Fruit fly (Drosophila melanogaster) whole organism, embryonic: ENCODE results near the gene CG43915.

Experiments used
- Blimp-1 ChIP-seq: fragments of 200-800 bp; sonication (Bioruptor generic); optimal IDR thresholded peaks from 3 replicates; lab custom pipeline; 2018; ENCODE audit warnings: missing biosample characterization, missing genetic modification characterization, mild to moderate bottlenecking, moderate library complexity, missing genetic modification reagents
- CG10274 ChIP-seq: fragments of 200-800 bp; sonication (Bioruptor generic); optimal IDR thresholded peaks from 3 replicates; lab custom pipeline; 2017; ENCODE audit warnings: missing biosample characterization, mild to moderate bottlenecking, missing genetic modification characterization
- CG13894 ChIP-seq: fragments of 200-800 bp; sonication (Bioruptor generic); optimal IDR thresholded peaks from 3 replicates; lab custom pipeline; 2018; ENCODE audit warnings: missing biosample characterization, mild to moderate bottlenecking, missing genetic modification characterization, moderate library complexity
- CG17568 ChIP-seq: fragments of 200-800 bp; sonication (Bioruptor generic); optimal IDR thresholded peaks from 2 replicates; lab custom pipeline; 2018; ENCODE audit warnings: missing biosample characterization, mild to moderate bottlenecking, missing genetic modification characterization, moderate library complexity
- CG17802 ChIP-seq: fragments of 200-800 bp; sonication (Bioruptor generic); optimal IDR thresholded peaks from 2 replicates; lab custom pipeline; 2018; ENCODE audit warnings: missing biosample characterization, mild to moderate bottlenecking, missing genetic modification characterization, moderate library complexity
- CG1832 ChIP-seq: fragments of 200-800 bp; sonication (Bioruptor generic); optimal IDR thresholded peaks from 2 replicates; lab custom pipeline; 2017; ENCODE audit warnings: missing biosample characterization, mild to moderate bottlenecking, missing genetic modification characterization, inconsistent platforms
- CG2199 ChIP-seq: fragments of 200-800 bp; sonication (Bioruptor generic); IDR thresholded peaks from 3 replicates; pipeline ENCODE4 v1.3.6; 2022; ENCODE audit warnings: missing biosample characterization, missing genetic modification characterization
- CG6683 ChIP-seq: fragments of 200-800 bp; sonication (Bioruptor generic); optimal IDR thresholded peaks from 2 replicates; lab custom pipeline; 2017; ENCODE audit warnings: missing biosample characterization, mild to moderate bottlenecking, missing genetic modification characterization, missing genetic modification reagents
- CG6791 ChIP-seq: fragments of 200-800 bp; sonication (Bioruptor generic); IDR thresholded peaks from 3 replicates; pipeline ENCODE4 v1.3.6; 2022; ENCODE audit warnings: missing biosample characterization, missing genetic modification characterization; ENCODE audit not compliant: partially characterized antibody
- CG8290 ChIP-seq, 3 experiments: fragments of 200-800 bp; sonication (Bioruptor generic); optimal IDR thresholded peaks; 2 replicates each; lab custom pipeline; 2016 to 2019; ENCODE audit warnings: missing biosample characterization in 3 of 3, missing genetic modification characterization in 3 of 3, mild to moderate bottlenecking in 2 of 3, moderate library complexity in 1 of 3
- D19B ChIP-seq: fragments of 200-800 bp; sonication (Bioruptor generic); optimal IDR thresholded peaks from 2 replicates; lab custom pipeline; 2017; ENCODE audit warnings: missing biosample characterization, mild to moderate bottlenecking, missing genetic modification characterization
- Ets65A ChIP-seq: fragments of 200-800 bp; sonication (Bioruptor generic); peaks from one replicate; lab custom pipeline; 2016; ENCODE audit warnings: missing biosample characterization, missing genetic modification characterization
- Hey ChIP-seq: fragments of 200-800 bp; sonication (Bioruptor generic); optimal IDR thresholded peaks from 3 replicates; lab custom pipeline; 2018; ENCODE audit warnings: missing biosample characterization, mild to moderate bottlenecking, missing genetic modification characterization
- Hr39 ChIP-seq: fragments of >200 bp; optimal IDR thresholded peaks from 2 replicates; lab custom pipeline; 2017
- Kr ChIP-seq: fragments of 200-800 bp; sonication (Bioruptor generic); optimal IDR thresholded peaks from 2 replicates; lab custom pipeline; 2017; ENCODE audit warnings: missing biosample characterization, mild to moderate bottlenecking, missing genetic modification characterization
- Mrtf ChIP-seq: fragments of 200-800 bp; sonication (Bioruptor generic); IDR thresholded peaks from 3 replicates; pipeline ENCODE4 v1.3.6; 2022; ENCODE audit warnings: missing biosample characterization, missing genetic modification characterization
- PHDP ChIP-seq: fragments of 200-800 bp; sonication (Bioruptor generic); optimal IDR thresholded peaks from 3 replicates; lab custom pipeline; 2018; ENCODE audit warnings: missing biosample characterization, mild to moderate bottlenecking, missing genetic modification characterization, moderate library complexity
- Rfx ChIP-seq: fragments of 200-800 bp; sonication (Bioruptor generic); IDR thresholded peaks from 2 replicates; pipeline ENCODE4 v1.3.6; 2022; ENCODE audit warnings: missing biosample characterization, missing genetic modification characterization
- Sox100B ChIP-seq: fragments of 200-800 bp; sonication (Bioruptor generic); optimal IDR thresholded peaks from 3 replicates; lab custom pipeline; 2018; ENCODE audit warnings: missing biosample characterization, mild to moderate bottlenecking, missing genetic modification characterization
- Stat92E ChIP-seq, 3 experiments: fragments of >200 bp in 2 of 3; fragments of 200-800 bp in 1 of 3; sonication (Bioruptor generic) in 1 of 3; optimal IDR thresholded peaks; 2 replicates each; lab custom pipeline; 2017 to 2019; ENCODE audit warnings: missing biosample characterization in 3 of 3, missing genetic modification characterization in 3 of 3, mild to moderate bottlenecking in 1 of 3, moderate library complexity in 1 of 3
- ac ChIP-seq: fragments of 200-800 bp; sonication (Bioruptor generic); optimal IDR thresholded peaks from 3 replicates; lab custom pipeline; 2017; ENCODE audit warnings: missing biosample characterization, mild to moderate bottlenecking, missing genetic modification characterization
- aop ChIP-seq: fragments of 200-800 bp; sonication (Bioruptor generic); IDR thresholded peaks from 2 replicates; pipeline ENCODE4 v1.3.6; 2022; ENCODE audit warnings: missing biosample characterization, missing genetic modification characterization
- ash1 ChIP-seq: fragments of 200-800 bp; sonication (Bioruptor generic); optimal IDR thresholded peaks from 2 replicates; lab custom pipeline; 2018; ENCODE audit warnings: missing biosample characterization, mild to moderate bottlenecking, missing genetic modification characterization
- crc ChIP-seq: fragments of 200-800 bp; sonication (Bioruptor generic); optimal IDR thresholded peaks from 2 replicates; lab custom pipeline; 2016; ENCODE audit warnings: missing biosample characterization, missing genetic modification characterization
- croc ChIP-seq: fragments of 200-800 bp; sonication (Bioruptor generic); conservative IDR thresholded peaks from 3 replicates; pipeline ENCODE4 v1.3.6; 2022; ENCODE audit warnings: missing biosample characterization, missing genetic modification characterization
- crol ChIP-seq: fragments of 200-800 bp; sonication (Bioruptor generic); IDR thresholded peaks from 2 replicates; pipeline ENCODE4 v1.3.6; 2022; ENCODE audit warnings: missing biosample characterization, missing genetic modification characterization
- cwo ChIP-seq: fragments of 200-800 bp; sonication (Bioruptor generic); optimal IDR thresholded peaks from 3 replicates; lab custom pipeline; 2017; ENCODE audit warnings: missing biosample characterization, missing genetic modification characterization, mild to moderate bottlenecking, moderate library complexity, missing genetic modification reagents
- ems ChIP-seq: fragments of 200-800 bp; sonication (Bioruptor generic); optimal IDR thresholded peaks from 3 replicates; lab custom pipeline; 2016; ENCODE audit warnings: missing biosample characterization, missing genetic modification characterization
- gce ChIP-seq: fragments of 200-800 bp; sonication (Bioruptor generic); IDR thresholded peaks from 3 replicates; pipeline ENCODE4 v1.3.6; 2022; ENCODE audit warnings: missing biosample characterization, missing genetic modification characterization
- gfzf ChIP-seq: fragments of 200-800 bp; sonication (Bioruptor generic); optimal IDR thresholded peaks from 2 replicates; lab custom pipeline; 2016; ENCODE audit warnings: missing biosample characterization, mild to moderate bottlenecking, missing genetic modification characterization, moderate library complexity
- her ChIP-seq: fragments of 200-800 bp; sonication (Bioruptor generic); optimal IDR thresholded peaks from 2 replicates; lab custom pipeline; 2016; ENCODE audit warnings: missing biosample characterization, missing genetic modification characterization
- hkb ChIP-seq, 2 experiments: fragments of 200-800 bp in 1 of 2; fragments of >200 bp in 1 of 2; sonication (Bioruptor generic) in 1 of 2; IDR thresholded peaks in 1 of 2; optimal IDR thresholded peaks in 1 of 2; 2 replicates each; pipeline versions ENCODE4 v1.3.6 to Lab custom; 2017 to 2022; ENCODE audit warnings: missing biosample characterization in 1 of 2, missing genetic modification characterization in 1 of 2
- hth ChIP-seq: fragments of >200 bp; optimal IDR thresholded peaks from 2 replicates; lab custom pipeline; 2017; ENCODE audit warnings: inconsistent platforms
- kni ChIP-seq: fragments of 200-800 bp; sonication (Bioruptor generic); optimal IDR thresholded peaks from 3 replicates; lab custom pipeline; 2017; ENCODE audit warnings: mild to moderate bottlenecking, missing biosample characterization, missing genetic modification reagents, missing genetic modification characterization
- lov ChIP-seq, 2 experiments: fragments of 200-800 bp in 1 of 2; fragments of >200 bp in 1 of 2; sonication (Bioruptor generic) in 1 of 2; IDR thresholded peaks in 1 of 2; optimal IDR thresholded peaks in 1 of 2; 2 replicates in 1 of 2; 3 replicates in 1 of 2; pipeline versions ENCODE4 v1.3.6 to Lab custom; 2017 to 2022; ENCODE audit warnings: missing biosample characterization in 1 of 2, missing genetic modification characterization in 1 of 2
- pros ChIP-seq: fragments of 200-800 bp; sonication (Bioruptor generic); optimal IDR thresholded peaks from 3 replicates; lab custom pipeline; 2019; ENCODE audit warnings: missing biosample characterization, mild to moderate bottlenecking, missing genetic modification characterization, moderate library complexity
- schlank ChIP-seq: fragments of 200-800 bp; sonication (Bioruptor generic); optimal IDR thresholded peaks from 2 replicates; lab custom pipeline; 2018; ENCODE audit warnings: missing biosample characterization, mild to moderate bottlenecking, missing genetic modification characterization
- scrt ChIP-seq: fragments of 200-800 bp; sonication (Bioruptor generic); optimal IDR thresholded peaks from 2 replicates; lab custom pipeline; 2018; ENCODE audit warnings: missing biosample characterization, mild to moderate bottlenecking, missing genetic modification characterization, moderate library complexity
- sd ChIP-seq: fragments of 200-800 bp; sonication (Bioruptor generic); optimal IDR thresholded peaks from 3 replicates; lab custom pipeline; 2018; ENCODE audit warnings: missing biosample characterization, mild to moderate bottlenecking, missing genetic modification characterization, moderate library complexity
- shn ChIP-seq: fragments of 200-800 bp; sonication (Bioruptor generic); optimal IDR thresholded peaks from 3 replicates; lab custom pipeline; 2016; ENCODE audit warnings: missing biosample characterization, missing genetic modification characterization
- ssp ChIP-seq: fragments of 200-800 bp; sonication (Bioruptor generic); IDR thresholded peaks from 2 replicates; pipeline ENCODE4 v1.3.6; 2022; ENCODE audit warnings: missing biosample characterization, missing genetic modification characterization
- tap ChIP-seq: fragments of 200-800 bp; optimal IDR thresholded peaks from 3 replicates; lab custom pipeline; 2019; ENCODE audit warnings: missing biosample characterization, mild to moderate bottlenecking, missing genetic modification characterization, moderate library complexity
- tll ChIP-seq, 2 experiments: fragments of 200-800 bp in 1 of 2; fragments of >200 bp in 1 of 2; sonication (Bioruptor generic) in 1 of 2; optimal IDR thresholded peaks; 2 replicates each; lab custom pipeline; 2017 to 2019; ENCODE audit warnings: missing biosample characterization in 2 of 2, missing genetic modification characterization in 2 of 2, mild to moderate bottlenecking in 1 of 2, moderate library complexity in 1 of 2
- unc-4 ChIP-seq: fragments of 200-800 bp; sonication (Bioruptor generic); IDR thresholded peaks from 2 replicates; pipeline ENCODE4 v1.3.6; 2022; ENCODE audit warnings: missing biosample characterization, missing genetic modification characterization; ENCODE audit not compliant: partially characterized antibody

CG43915 gene

DNA sequence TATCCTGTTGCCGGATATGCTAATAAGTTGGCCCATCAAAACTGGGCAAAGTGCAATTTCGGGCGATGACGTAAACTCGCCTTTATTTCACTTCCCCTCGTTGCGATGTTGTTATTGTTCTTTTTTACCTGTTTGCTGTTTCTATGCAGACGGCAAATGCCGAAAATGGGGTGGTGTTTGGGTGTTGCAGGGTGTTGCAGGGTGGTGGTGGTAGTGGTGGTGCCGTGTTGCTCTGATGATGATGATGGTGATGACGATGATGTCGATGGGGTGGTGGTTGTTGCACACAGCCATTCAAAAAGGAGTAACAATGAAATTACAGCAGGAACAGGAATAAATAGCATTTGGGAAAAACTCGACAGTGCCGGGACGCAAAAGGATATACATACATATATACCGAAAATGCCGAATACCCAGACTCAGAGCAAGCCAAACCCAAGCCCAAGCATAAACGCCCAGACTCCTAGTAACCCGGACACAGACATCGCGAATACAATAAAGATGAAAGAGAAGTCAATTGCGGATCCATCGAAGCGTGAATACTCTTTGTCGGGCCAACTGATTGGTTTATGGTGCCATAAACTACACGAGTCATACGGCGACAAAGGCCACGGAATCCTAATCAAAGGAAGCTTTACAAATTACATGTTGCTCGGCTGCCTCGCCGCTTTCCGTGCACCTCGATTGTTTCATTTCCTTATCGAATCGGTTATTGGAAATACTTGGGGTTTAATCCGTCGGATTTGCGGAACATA lies 6.2 kb downstream of the CG43915 start (continued):
- TF ChIP-seq CG8290 (GFP tag; optimal IDR thresholded peaks at IDR 0.05; lab: Kevin White, UChicago): no peak
- no peak for TF ChIP-seq CG8290 (tag; optimal IDR thresholded peaks at IDR 0.05; lab: Kevin White, UChicago)
- TF ChIP-seq gce: no peak
- peak; percentile 36 for TF ChIP-seq Kr (GFP tag; lab: Kevin White, UChicago)
- TF ChIP-seq tll (GFP tag; optimal IDR thresholded peaks at IDR 0.05; lab: Kevin White, UChicago): no peak

DNA sequence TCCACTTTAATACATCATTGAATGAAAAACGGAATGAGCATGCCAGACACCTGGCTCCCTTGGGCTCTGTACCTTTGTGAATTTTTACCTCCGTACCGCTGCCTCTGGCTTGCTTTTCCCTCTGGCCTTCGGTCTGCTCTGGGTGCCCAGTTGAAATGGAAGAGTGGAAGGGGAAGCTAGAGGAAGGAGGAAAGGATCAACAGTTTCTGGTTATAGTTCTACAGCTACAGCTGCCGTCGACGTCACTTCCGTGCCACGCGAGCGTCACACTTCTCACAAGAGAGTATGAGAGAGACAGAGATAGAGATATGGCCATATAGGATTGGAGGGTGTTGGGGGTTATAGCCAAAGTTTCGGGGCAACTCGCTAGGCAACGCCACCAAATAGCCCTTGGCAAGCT lies 7.3 kb downstream of the CG43915 start:
- TF ChIP-seq ash1 (GFP tag; lab: Kevin White, UChicago): no peak
- TF ChIP-seq tap (tag; lab: Kevin White, UChicago): no peak
- peak; percentile 23 for TF ChIP-seq CG1832 (GFP tag; lab: Kevin White, UChicago)
- no peak for TF ChIP-seq unc-4 (GFP tag; lab: Robert Waterston, UW)
- TF ChIP-seq Ets65A: peak; percentile 72
- peak; percentile 84 for TF ChIP-seq scrt (GFP tag; lab: Kevin White, UChicago)
- TF ChIP-seq aop (GFP tag; lab: Robert Waterston, UW): no peak
- no peak for TF ChIP-seq Mrtf (GFP tag; lab: Robert Waterston, UW)
- no peak for TF ChIP-seq Blimp-1
- no peak for TF ChIP-seq her (GFP tag; lab: Kevin White, UChicago)
- no peak for TF ChIP-seq gfzf (GFP tag; lab: Kevin White, UChicago)
- TF ChIP-seq CG17568: no peak
- peak; percentile 33; the same call in 1 of the 3 replicates for TF ChIP-seq CG6791 (GFP tag; lab: Robert Waterston, UW)
- no peak for TF ChIP-seq CG2199
- TF ChIP-seq sd: no peak
- no peak for TF ChIP-seq cwo
- no peak for TF ChIP-seq ems (GFP tag; lab: Kevin White, UChicago)
- peak; percentile 54 for TF ChIP-seq ac (GFP tag; lab: Kevin White, UChicago)
- no peak for TF ChIP-seq CG6683 (GFP tag; lab: Kevin White, UChicago)
- TF ChIP-seq CG10274 (GFP tag; lab: Kevin White, UChicago): no peak
- TF ChIP-seq crol (GFP tag; lab: Robert Waterston, UW): peak; percentile 25; the same call in 1 of the 2 replicates
- no peak for TF ChIP-seq D19B (GFP tag; lab: Kevin White, UChicago)
- TF ChIP-seq pros (GFP tag; lab: Kevin White, UChicago): peak; percentile 64
- no peak for TF ChIP-seq crc (GFP tag; lab: Kevin White, UChicago)
- TF ChIP-seq Rfx (GFP tag; lab: Robert Waterston, UW): no peak
- TF ChIP-seq Stat92E (GFP tag; optimal IDR thresholded peaks at IDR 0.05; lab: Kevin White, UChicago): no peak
- no peak for TF ChIP-seq PHDP (tag; lab: Kevin White, UChicago)
- no peak for TF ChIP-seq Hr39 (lab: Kevin White, UChicago)
- TF ChIP-seq shn (GFP tag; lab: Kevin White, UChicago): no peak
- TF ChIP-seq hth (lab: Kevin White, UChicago): no peak
- no peak for TF ChIP-seq ssp (GFP tag; lab: Robert Waterston, UW)
- no peak for TF ChIP-seq schlank
- peak; percentile 30 for TF ChIP-seq CG13894 (tag; lab: Kevin White, UChicago)
- peak; percentile 38 for TF ChIP-seq Hey (tag; lab: Kevin White, UChicago)
- no peak for TF ChIP-seq hkb (optimal IDR thresholded peaks at IDR 0.05; lab: Kevin White, UChicago)
- no peak for TF ChIP-seq hkb (GFP tag; IDR thresholded peaks at IDR 0.05; lab: Robert Waterston, UW)
- no peak for TF ChIP-seq CG17802
- TF ChIP-seq Sox100B (GFP tag; lab: Kevin White, UChicago): no peak
- peak; percentile 30 for TF ChIP-seq kni (GFP tag; lab: Kevin White, UChicago)
- no peak for TF ChIP-seq croc (GFP tag; lab: Robert Waterston, UW)
- no peak for TF ChIP-seq lov (optimal IDR thresholded peaks at IDR 0.05; lab: Kevin White, UChicago)
- no peak for TF ChIP-seq lov (GFP tag; IDR thresholded peaks at IDR 0.05; lab: Robert Waterston, UW)
